Fruit fly (Drosophila melanogaster) whole organism, wandering third instar larva: Measurements from ENCODE around the gene Polr3A.

ENCODE experiments used
- Hr78 ChIP-seq: fragments of >200 bp; optimal IDR thresholded peaks from 2 replicates; lab custom pipeline; 2017; ENCODE audit warnings: missing biosample characterization, missing genetic modification characterization
- Myc ChIP-seq: fragments of >200 bp; optimal IDR thresholded peaks from 2 replicates; lab custom pipeline; 2017
- OdsH ChIP-seq: fragments of 200-800 bp; sonication (Bioruptor generic); optimal IDR thresholded peaks from 2 replicates; lab custom pipeline; 2016; ENCODE audit warnings: missing biosample characterization, mild to moderate bottlenecking, missing genetic modification characterization
- br ChIP-seq: fragments of 200-800 bp; sonication (Bioruptor generic); optimal IDR thresholded peaks from 2 replicates; lab custom pipeline; 2016; ENCODE audit warnings: missing biosample characterization, missing genetic modification characterization
- brk ChIP-seq: fragments of 200-800 bp; sonication (Bioruptor generic); optimal IDR thresholded peaks from 2 replicates; lab custom pipeline; 2016; ENCODE audit warnings: missing biosample characterization, mild to moderate bottlenecking, missing genetic modification characterization
- dl ChIP-seq, 2 experiments: fragments of 175-275, 200-275 bp in 1 of 2; fragments of 200-275 bp in 1 of 2; sonication (Bioruptor generic); optimal IDR thresholded peaks; lab custom pipeline; 2018; ENCODE audit warnings: mild to moderate bottlenecking in 2 of 2, missing biosample characterization in 2 of 2, missing genetic modification characterization in 2 of 2, moderate library complexity in 2 of 2; ENCODE audit not compliant: partially characterized antibody in 2 of 2, insufficient read depth in 1 of 2
- jim ChIP-seq: fragments of 175-275, 200-325 bp; sonication (Bioruptor generic); optimal IDR thresholded peaks from 2 replicates; lab custom pipeline; 2016; ENCODE audit warnings: missing biosample characterization, mild to moderate bottlenecking, missing genetic modification characterization
- lola ChIP-seq: fragments of >200 bp; optimal IDR thresholded peaks from 2 replicates; lab custom pipeline; 2017; ENCODE audit warnings: missing biosample characterization, missing genetic modification characterization
- pan ChIP-seq: fragments of >200 bp; optimal IDR thresholded peaks from 2 replicates; lab custom pipeline; 2017
- psq ChIP-seq: fragments of 200-800 bp; sonication (Bioruptor generic); optimal IDR thresholded peaks from 3 replicates; lab custom pipeline; 2017; ENCODE audit warnings: missing biosample characterization, mild to moderate bottlenecking, missing genetic modification characterization, moderate library complexity
- woc ChIP-seq: sonication (Bioruptor generic); optimal IDR thresholded peaks from 2 replicates; lab custom pipeline; 2016; ENCODE audit warnings: missing biosample characterization, mild to moderate bottlenecking, missing genetic modification characterization

DNA sequence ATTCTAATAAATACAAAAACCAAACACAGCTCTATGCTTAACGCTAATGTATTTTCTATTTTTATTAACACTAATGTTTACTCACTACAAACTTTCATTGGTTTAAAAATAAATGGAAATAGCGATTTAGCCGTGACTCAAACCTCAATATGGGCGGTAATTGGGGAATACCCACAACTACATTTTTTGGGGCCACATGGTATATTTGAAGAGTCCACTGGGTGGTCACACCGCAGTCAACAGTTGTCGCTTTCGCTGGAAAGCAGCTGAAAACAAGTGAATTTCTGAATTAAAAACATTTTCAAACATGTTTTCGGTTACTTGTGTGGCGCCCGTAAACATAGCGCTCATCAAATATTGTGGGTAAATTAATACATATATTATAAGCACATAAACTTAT, 13.8 kb upstream of the Polr3A start, which contains the start of gene Mvd:
- no peak for TF ChIP-seq Hr78
- TF ChIP-seq dl (GFP tag; optimal IDR thresholded peaks at IDR 0.05; lab: Kevin White, UChicago; ENCODE audit: insufficient read depth in 1 of 2, partially characterized antibody in 2 of 2) = no peak
- no peak for TF ChIP-seq brk
- TF ChIP-seq jim (GFP tag; lab: Kevin White, UChicago) = no peak
- no peak for TF ChIP-seq woc (GFP tag; lab: Kevin White, UChicago)
- no peak for TF ChIP-seq lola (GFP tag; lab: Kevin White, UChicago)
- TF ChIP-seq OdsH = no peak
- no peak for TF ChIP-seq psq
- TF ChIP-seq br (GFP tag; lab: Kevin White, UChicago) = no peak
- TF ChIP-seq Myc (lab: Kevin White, UChicago) = no peak
- TF ChIP-seq pan = no peak
